Worm (Caenorhabditis elegans) whole organism, L4 larva: Measurements from ENCODE around the gene F39F10.5.
A peak's percentile ranks its signal among the peaks of the same experiment; 100 is the strongest.

Experiments used
- F49E8.2 ChIP-seq: sonication (generic microtip); optimal IDR thresholded peaks from 2 replicates; lab custom pipeline; 2016; ENCODE audit warnings: missing compliant biosample characterization, mild to moderate bottlenecking, missing genetic modification characterization, borderline replicate concordance
- Y75B8A.6 ChIP-seq: fragments of 200-800 bp; sonication (Bioruptor generic); IDR thresholded peaks from 2 replicates; pipeline ENCODE4 v1.3.6; 2022; ENCODE audit warnings: missing genetic modification reagents, missing genetic modification characterization, missing compliant biosample characterization
- ZK337.2 ChIP-seq: fragments of 200-800 bp; sonication (Bioruptor generic); IDR thresholded peaks from 2 replicates; pipeline ENCODE4 v1.3.6; 2022; ENCODE audit warnings: missing genetic modification reagents, missing genetic modification characterization, missing compliant biosample characterization
- aha-1 ChIP-seq: fragments of 150-350 bp; peaks from one replicate; lab custom pipeline; 2014; ENCODE audit warnings: missing biosample characterization, missing genetic modification characterization
- ces-1 ChIP-seq: fragments of 150-350 bp; sonication (generic microtip); optimal IDR thresholded peaks from 4 replicates; lab custom pipeline; 2014; ENCODE audit warnings: missing biosample characterization, missing genetic modification reagents, missing genetic modification characterization
- ctbp-1 ChIP-seq: fragments of 200-800 bp; sonication (Bioruptor generic); IDR thresholded peaks from 2 replicates; pipeline ENCODE4 v1.3.6; 2022; ENCODE audit warnings: missing genetic modification reagents, missing genetic modification characterization, missing compliant biosample characterization
- daf-12 ChIP-seq: fragments of 150-350 bp; optimal IDR thresholded peaks from 2 replicates; lab custom pipeline; 2014; ENCODE audit warnings: missing biosample characterization, missing genetic modification reagents, missing genetic modification characterization
- daf-16 ChIP-seq, 3 experiments: sonication (generic microtip); optimal IDR thresholded peaks; 2 replicates each; lab custom pipeline; 2016 to 2017; ENCODE audit warnings: missing genetic modification characterization in 3 of 3, missing genetic modification reagents in 3 of 3, mild to moderate bottlenecking in 2 of 3, missing compliant biosample characterization in 2 of 3, missing biosample characterization in 1 of 3, moderate library complexity in 1 of 3
- daf-8 ChIP-seq: fragments of 200-800 bp; sonication (Bioruptor generic); IDR thresholded peaks from 2 replicates; pipeline ENCODE4 v1.3.6; 2022; ENCODE audit warnings: missing genetic modification characterization, missing compliant biosample characterization
- dmd-6 ChIP-seq: fragments of 200-800 bp; sonication (Bioruptor generic); IDR thresholded peaks from 2 replicates; pipeline ENCODE4 v1.3.6; 2022; ENCODE audit warnings: missing genetic modification reagents, missing genetic modification characterization, missing compliant biosample characterization
- hlh-11 ChIP-seq: fragments of 200-800 bp; sonication (Bioruptor generic); optimal IDR thresholded peaks from 2 replicates; lab custom pipeline; 2018; ENCODE audit warnings: mild to moderate bottlenecking, missing genetic modification characterization, missing compliant biosample characterization
- hmg-1.1 ChIP-seq: fragments of 200-800 bp; sonication (Bioruptor generic); IDR thresholded peaks from 2 replicates; pipeline ENCODE4 v1.3.6; 2022; ENCODE audit warnings: missing genetic modification reagents, missing genetic modification characterization, missing compliant biosample characterization
- lir-3 ChIP-seq: sonication (generic microtip); optimal IDR thresholded peaks from 2 replicates; lab custom pipeline; 2016; ENCODE audit warnings: mild to moderate bottlenecking, missing genetic modification characterization, missing compliant biosample characterization
- madf-9 ChIP-seq: fragments of 200-800 bp; sonication (Bioruptor generic); conservative IDR thresholded peaks from 2 replicates; pipeline ENCODE4 v1.3.6; 2022; ENCODE audit warnings: missing genetic modification reagents, missing genetic modification characterization, missing compliant biosample characterization
- mes-2 ChIP-seq: sonication (generic microtip); optimal IDR thresholded peaks from 2 replicates; lab custom pipeline; 2016; ENCODE audit warnings: missing genotype, mild to moderate bottlenecking, missing genetic modification characterization, missing compliant biosample characterization; ENCODE audit not compliant: poor library complexity, severe bottlenecking
- mxl-2 ChIP-seq: fragments of 200-800 bp; sonication (Bioruptor generic); conservative IDR thresholded peaks from 2 replicates; pipeline ENCODE4 v1.3.6; 2022; ENCODE audit warnings: missing genetic modification reagents, missing genetic modification characterization, missing compliant biosample characterization
- nhr-42 ChIP-seq: fragments of 200-800 bp; sonication (Bioruptor generic); IDR thresholded peaks from 2 replicates; pipeline ENCODE4 v1.3.6; 2022; ENCODE audit warnings: missing genetic modification characterization, missing compliant biosample characterization
- pqm-1 ChIP-seq: sonication (generic microtip); optimal IDR thresholded peaks from 2 replicates; lab custom pipeline; 2017; ENCODE audit warnings: missing biosample characterization, missing genetic modification characterization
- unc-62 ChIP-seq, 3 experiments: fragments of 150-350 bp in 1 of 3; sonication (generic microtip); optimal IDR thresholded peaks in 2 of 3; peaks in 1 of 3; 1 replicate in 1 of 3; 2 replicates in 2 of 3; lab custom pipeline; 2014 to 2017; ENCODE audit warnings: missing biosample characterization in 3 of 3, missing genetic modification characterization in 3 of 3, missing genetic modification reagents in 3 of 3, missing genotype in 1 of 3
- zfp-3 ChIP-seq: fragments of 200-800 bp; sonication (Bioruptor generic); conservative IDR thresholded peaks from 2 replicates; pipeline ENCODE4 v1.3.6; 2022; ENCODE audit warnings: missing genetic modification reagents, missing genetic modification characterization, missing compliant biosample characterization

Gene F39F10.5

ce11 chrX:16865016-16865415, 48.6 kb downstream of the F39F10.5 start:
- TF ChIP-seq daf-8 (GFP tag; lab: Robert Waterston, UW) (no peak), pqm-1 (tag; lab: Kevin White, UChicago) (peak; percentile 72), lir-3 (no peak), mxl-2 (GFP tag; lab: Robert Waterston, UW) (no peak), hlh-11 (tag; lab: Kevin White, UChicago) (peak; percentile 15), ces-1 (no peak), F49E8.2 (tag; lab: Kevin White, UChicago) (no peak), aha-1 (no peak), Y75B8A.6 (GFP tag; lab: Robert Waterston, UW) (no peak), hmg-1.1 (GFP tag; lab: Robert Waterston, UW) (no peak), dmd-6 (GFP tag; lab: Robert Waterston, UW) (peak; percentile 17; the same call in 1 of the 2 replicates), daf-16 (GFP tag; optimal IDR thresholded peaks at IDR 0.05; lab: Kevin White, UChicago) (no peak), daf-16 (tag; optimal IDR thresholded peaks at IDR 0.05; lab: Kevin White, UChicago) (peak; percentile 36), madf-9 (GFP tag; lab: Robert Waterston, UW) (no peak), daf-12 (tag; lab: Kevin White, UChicago) (no peak), ZK337.2 (GFP tag; lab: Robert Waterston, UW) (no peak), ctbp-1 (GFP tag; lab: Robert Waterston, UW) (no peak), zfp-3 (GFP tag; lab: Robert Waterston, UW) (no peak), nhr-42 (GFP tag; lab: Robert Waterston, UW) (no peak)

ce11 chrX:16863320-16863719, 50.2 kb downstream of the F39F10.5 start:
- TF ChIP-seq unc-62 (GFP tag; optimal IDR thresholded peaks at IDR 0.05 in 1 of 2; lab: Kevin White, UChicago) (peak in 1 of 2 experiments; percentile 92), unc-62 (tag; optimal IDR thresholded peaks at IDR 0.05; lab: Kevin White, UChicago) (no peak), mes-2 (tag; lab: Kevin White, UChicago) (no peak)
- TF ChIP-seq, all 104 proteins: peak for 1
